Fruit fly (Drosophila melanogaster): ENCODE measurements around the gene Doc3.

DNA sequence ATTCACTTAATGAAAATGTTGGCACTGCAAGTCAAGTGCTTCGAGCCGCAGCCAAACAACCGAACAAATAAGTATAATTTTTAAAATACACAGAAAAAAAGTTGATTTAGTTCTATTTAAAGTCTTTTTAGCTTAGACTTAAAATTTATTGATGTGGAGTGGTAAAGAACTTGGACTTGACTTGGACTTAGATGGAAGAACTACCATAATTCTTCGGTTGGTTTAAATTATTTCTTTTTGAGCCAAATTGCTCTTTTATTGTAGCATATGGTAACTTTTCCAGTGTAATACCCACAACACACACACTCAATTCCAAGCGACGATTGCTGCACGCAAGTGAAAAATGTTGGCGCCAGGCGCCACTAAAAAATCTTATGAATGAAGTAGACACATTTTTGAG, 23.1 kb downstream of the Doc3 start:
- no peak for TF ChIP-seq topi (GFP tag; optimal IDR thresholded peaks at IDR 0.05)
- no peak for TF ChIP-seq CG16779 (tag; optimal IDR thresholded peaks at IDR 0.05)
- no peak for TF ChIP-seq CG11902 (GFP tag; optimal IDR thresholded peaks at IDR 0.05)
- no peak for TF ChIP-seq Hr38 (GFP tag; optimal IDR thresholded peaks at IDR 0.05)
- TF ChIP-seq Gug (GFP tag; IDR thresholded peaks at IDR 0.05) = no peak
- no peak for TF ChIP-seq CG15336 (GFP tag; IDR thresholded peaks at IDR 0.05)
- no peak for TF ChIP-seq CG6276 (GFP tag; optimal IDR thresholded peaks at IDR 0.05)
- TF ChIP-seq OdsH (GFP tag; optimal IDR thresholded peaks at IDR 0.05) = no peak

Data from whole organism, prepupa.